Worm (Caenorhabditis elegans) whole organism, early embryonic: Measurements from ENCODE around the gene C32A9.1.

Experiments used
- B0310.2 ChIP-seq: sonication (generic microtip); optimal IDR thresholded peaks from 2 replicates; lab custom pipeline; 2016; ENCODE audit warnings: mild to moderate bottlenecking, missing genetic modification characterization, missing compliant biosample characterization
- F13C5.2 ChIP-seq: sonication (generic microtip); optimal IDR thresholded peaks from 2 replicates; lab custom pipeline; 2017; ENCODE audit warnings: mild to moderate bottlenecking, missing genetic modification characterization, inconsistent platforms, missing compliant biosample characterization
- aly-1 ChIP-seq: sonication (generic microtip); optimal IDR thresholded peaks from 2 replicates; lab custom pipeline; 2016; ENCODE audit warnings: missing genetic modification characterization, missing compliant biosample characterization
- ama-1 ChIP-seq: fragments of 150-350 bp; optimal IDR thresholded peaks from 2 replicates; lab custom pipeline; 2014
- ceh-13 ChIP-seq: fragments of 200-800 bp; sonication (Bioruptor generic); optimal IDR thresholded peaks from 2 replicates; lab custom pipeline; 2018; ENCODE audit warnings: mild to moderate bottlenecking, missing genetic modification characterization, missing compliant biosample characterization
- ets-7 ChIP-seq: sonication (generic microtip); optimal IDR thresholded peaks from 2 replicates; lab custom pipeline; 2016; ENCODE audit warnings: missing genotype, missing genetic modification characterization, missing compliant biosample characterization
- flt-1 ChIP-seq: fragments of 200-800 bp; sonication (Bioruptor generic); IDR thresholded peaks from 2 replicates; pipeline ENCODE4 v1.3.6; 2022; ENCODE audit warnings: missing genetic modification characterization, missing compliant biosample characterization
- hmg-4 ChIP-seq: fragments of 200-800 bp; sonication (Bioruptor generic); optimal IDR thresholded peaks from 2 replicates; lab custom pipeline; 2018; ENCODE audit warnings: mild to moderate bottlenecking, missing genetic modification characterization, missing compliant biosample characterization
- scrt-1 ChIP-seq: fragments of 200-800 bp; sonication (Bioruptor generic); IDR thresholded peaks from 2 replicates; pipeline ENCODE4 v1.3.6; 2022; ENCODE audit warnings: missing genetic modification characterization, missing compliant biosample characterization
- sea-1 ChIP-seq: fragments of 200-800 bp; sonication (Bioruptor generic); conservative IDR thresholded peaks from 2 replicates; pipeline ENCODE4 v1.3.6; 2022; ENCODE audit warnings: missing genetic modification characterization, missing compliant biosample characterization
- tbx-11 ChIP-seq: fragments of 200-800 bp; sonication (Bioruptor generic); IDR thresholded peaks from 2 replicates; pipeline ENCODE4 v1.3.6; 2022; ENCODE audit warnings: missing genetic modification characterization, missing compliant biosample characterization
- tbx-37 ChIP-seq: fragments of 200-800 bp; sonication (Bioruptor generic); conservative IDR thresholded peaks from 2 replicates; pipeline ENCODE4 v1.3.6; 2022; ENCODE audit warnings: missing genetic modification reagents, missing genetic modification characterization, missing compliant biosample characterization

- TF ChIP-seq tbx-37: no peak
- TF ChIP-seq flt-1 (GFP tag; lab: Robert Waterston, UW): no peak
- TF ChIP-seq ama-1 (lab: Kevin White, UChicago): no peak
- TF ChIP-seq aly-1 (tag; lab: Kevin White, UChicago): no peak
- no peak for TF ChIP-seq ets-7
- no peak for TF ChIP-seq ceh-13 (GFP tag; lab: Kevin White, UChicago)
- TF ChIP-seq B0310.2: no peak
- no peak for TF ChIP-seq sea-1 (GFP tag; lab: Robert Waterston, UW)
- no peak for TF ChIP-seq tbx-11 (GFP tag; lab: Robert Waterston, UW)
- no peak for TF ChIP-seq scrt-1
- TF ChIP-seq F13C5.2 (tag; lab: Kevin White, UChicago): no peak
- no peak for TF ChIP-seq hmg-4 (GFP tag; lab: Kevin White, UChicago)
These were observed 13.5 kb upstream of the C32A9.1 start, which contains the start of gene F41E7.2 for ce11 chrX:10273392-10273791.
